Worm (Caenorhabditis elegans): Measurements from ENCODE around the gene C33A12.4.

C33A12.4 gene

ce11 chrIV:9516831-9517230, 6.5 kb upstream of the C33A12.4 start, which contains the start of gene C33A12.19:
TSS of gene C33A12.19 (plus strand) at chrIV:9516999.
- no peak for TF ChIP-seq unc-62 (GFP tag; optimal IDR thresholded peaks at IDR 0.05)

ce11 chrIV:9514132-9514531, 3.8 kb upstream of the C33A12.4 start:
- no peak for TF ChIP-seq unc-62 (GFP tag; optimal IDR thresholded peaks at IDR 0.05)

- TF ChIP-seq unc-62 (GFP tag; optimal IDR thresholded peaks at IDR 0.05) = no peak
These were observed 3.0 kb upstream of the C33A12.4 start for ce11 chrIV:9513360-9513777.

ce11 chrIV:9512836-9513235, 2.5 kb upstream of the C33A12.4 start, which contains the start of gene C33A12.3:
TSS of gene C33A12.3 (minus strand) at chrIV:9513002.
- no peak for TF ChIP-seq unc-62 (GFP tag; optimal IDR thresholded peaks at IDR 0.05)

ce11 chrIV:9511640-9512039, 1.3 kb upstream of the C33A12.4 start:
- TF ChIP-seq unc-62 (GFP tag; optimal IDR thresholded peaks at IDR 0.05) = no peak

ce11 chrIV:9511221-9511638, 861 bp upstream of the C33A12.4 start:
- TF ChIP-seq unc-62 (GFP tag; optimal IDR thresholded peaks at IDR 0.05) = no peak

ce11 chrIV:9508612-9509011, 1.8 kb downstream of the C33A12.4 start, which contains the start of gene ethe-1:
TSS of gene ethe-1 (minus strand) at chrIV:9508761.
- TF ChIP-seq unc-62 (GFP tag; optimal IDR thresholded peaks at IDR 0.05) = no peak

ce11 chrIV:9506251-9506650, 4.1 kb downstream of the C33A12.4 start, which contains the start of gene ttr-9:
TSS of gene ttr-9 (minus strand) at chrIV:9506351.
- TF ChIP-seq unc-62 (GFP tag; optimal IDR thresholded peaks at IDR 0.05) = no peak

- no peak for TF ChIP-seq unc-62 (GFP tag; optimal IDR thresholded peaks at IDR 0.05)
These were observed 10.3 kb downstream of the C33A12.4 start, which contains the start of gene ugt-21 for ce11 chrIV:9500100-9500499. TSS of gene ugt-21 (plus strand) at chrIV:9500311.

- TF ChIP-seq unc-62 (GFP tag; optimal IDR thresholded peaks at IDR 0.05) = no peak
These were observed 10.7 kb downstream of the C33A12.4 start for ce11 chrIV:9499636-9500035.

ce11 chrIV:9498088-9498487, 12.3 kb downstream of the C33A12.4 start, which contains the start of gene sru-4:
TSS of gene sru-4 (plus strand) at chrIV:9498388.
- no peak for TF ChIP-seq unc-62 (GFP tag; optimal IDR thresholded peaks at IDR 0.05)

- no peak for TF ChIP-seq unc-62 (GFP tag; optimal IDR thresholded peaks at IDR 0.05)
These were observed 14.1 kb downstream of the C33A12.4 start, which contains the start of gene sru-3 for ce11 chrIV:9496306-9496705. TSS of gene sru-3 (plus strand) at chrIV:9496606.

- no peak for TF ChIP-seq unc-62 (GFP tag; optimal IDR thresholded peaks at IDR 0.05)
These were observed 20.0 kb downstream of the C33A12.4 start, which contains the start of gene sru-6 for ce11 chrIV:9490320-9490719. TSS of gene sru-6 (plus strand) at chrIV:9490620.

- no peak for TF ChIP-seq unc-62 (GFP tag; optimal IDR thresholded peaks at IDR 0.05)
These were observed 22.1 kb downstream of the C33A12.4 start, which contains the start of gene sru-1 for ce11 chrIV:9488315-9488714. TSS of gene sru-1 (plus strand) at chrIV:9488615.

- TF ChIP-seq unc-62 (GFP tag; optimal IDR thresholded peaks at IDR 0.05) = no peak
These were observed 23.6 kb downstream of the C33A12.4 start for ce11 chrIV:9486779-9487178.

ce11 chrIV:9485972-9486371, 24.4 kb downstream of the C33A12.4 start, which contains the start of gene sru-2:
TSS of gene sru-2 (plus strand) at chrIV:9486272.
- TF ChIP-seq unc-62 (GFP tag; optimal IDR thresholded peaks at IDR 0.05) = no peak

- no peak for TF ChIP-seq unc-62 (GFP tag; optimal IDR thresholded peaks at IDR 0.05)
These were observed 25.3 kb downstream of the C33A12.4 start, which contains the start of gene gadr-2 for ce11 chrIV:9485040-9485439. TSS of gene gadr-2 (minus strand) at chrIV:9485140.

ce11 chrIV:9480936-9481335, 29.4 kb downstream of the C33A12.4 start, which contains the start of gene cng-3:
TSS of gene cng-3 (minus strand) at chrIV:9481037.
- TF ChIP-seq unc-62 (GFP tag; optimal IDR thresholded peaks at IDR 0.05) = no peak
